Fruit fly (Drosophila melanogaster) whole organism, wandering third instar larva: Measurements from ENCODE around the gene emc.

Experiments
- Abd-B ChIP-seq: fragments of >200 bp; optimal IDR thresholded peaks from 2 replicates; lab custom pipeline; 2017; ENCODE audit warnings: missing biosample characterization, missing genetic modification characterization
- CG32264 ChIP-seq: fragments of 200-800 bp; sonication (Bioruptor generic); optimal IDR thresholded peaks from 2 replicates; lab custom pipeline; 2016; ENCODE audit warnings: missing biosample characterization, missing genetic modification characterization
- CG9705 ChIP-seq: fragments of 200-800 bp; sonication (Bioruptor generic); optimal IDR thresholded peaks from 2 replicates; lab custom pipeline; 2018; ENCODE audit warnings: missing biosample characterization, mild to moderate bottlenecking, missing genetic modification characterization
- CrebA ChIP-seq: fragments of 200-800 bp; sonication (Bioruptor generic); optimal IDR thresholded peaks from 2 replicates; lab custom pipeline; 2016; ENCODE audit warnings: missing biosample characterization, mild to moderate bottlenecking, missing genetic modification characterization, borderline replicate concordance
- Dfd ChIP-seq: fragments of >200 bp; optimal IDR thresholded peaks from 2 replicates; lab custom pipeline; 2017; ENCODE audit warnings: missing biosample characterization, missing genetic modification characterization
- Dif ChIP-seq: fragments of 200-275, 200-300 bp; sonication (Bioruptor generic); optimal IDR thresholded peaks from 2 replicates; lab custom pipeline; 2018; ENCODE audit warnings: missing biosample characterization, missing genetic modification characterization; ENCODE audit not compliant: partially characterized antibody
- GATAd ChIP-seq: sonication (Bioruptor generic); optimal IDR thresholded peaks from 2 replicates; lab custom pipeline; 2016; ENCODE audit warnings: missing biosample characterization, missing genetic modification characterization
- HLH106 ChIP-seq: fragments of 200-800 bp; optimal IDR thresholded peaks from 3 replicates; lab custom pipeline; 2019; ENCODE audit warnings: missing biosample characterization, mild to moderate bottlenecking, missing genetic modification characterization, moderate library complexity
- Hnf4 ChIP-seq: fragments of 200-800 bp; sonication (Bioruptor generic); optimal IDR thresholded peaks from 2 replicates; lab custom pipeline; 2016; ENCODE audit warnings: missing biosample characterization, mild to moderate bottlenecking, missing genetic modification characterization
- Hr78 ChIP-seq: fragments of >200 bp; optimal IDR thresholded peaks from 2 replicates; lab custom pipeline; 2017; ENCODE audit warnings: missing biosample characterization, missing genetic modification characterization
- Hr83 ChIP-seq: fragments of 200-300 bp; sonication (Bioruptor generic); optimal IDR thresholded peaks from 2 replicates; lab custom pipeline; 2016; ENCODE audit warnings: missing biosample characterization, mild to moderate bottlenecking, missing genetic modification characterization, moderate library complexity; ENCODE audit not compliant: poor library complexity, severe bottlenecking
- Jra ChIP-seq: sonication (Bioruptor generic); optimal IDR thresholded peaks from 2 replicates; lab custom pipeline; 2016; ENCODE audit warnings: missing biosample characterization, missing genetic modification characterization
- Mio ChIP-seq: sonication (Bioruptor generic); optimal IDR thresholded peaks from 2 replicates; lab custom pipeline; 2016; ENCODE audit warnings: missing biosample characterization, missing genetic modification characterization
- Myc ChIP-seq: fragments of >200 bp; optimal IDR thresholded peaks from 2 replicates; lab custom pipeline; 2017
- N ChIP-seq: fragments of >200 bp; optimal IDR thresholded peaks from 2 replicates; lab custom pipeline; 2018; ENCODE audit warnings: missing biosample characterization, missing external identifiers, missing genetic modification characterization
- OdsH ChIP-seq: fragments of 200-800 bp; sonication (Bioruptor generic); optimal IDR thresholded peaks from 2 replicates; lab custom pipeline; 2016; ENCODE audit warnings: missing biosample characterization, mild to moderate bottlenecking, missing genetic modification characterization
- Rel ChIP-seq, 2 experiments: fragments of 200-800 bp; sonication (Bioruptor generic) in 1 of 2; optimal IDR thresholded peaks; 2 replicates in 1 of 2; 3 replicates in 1 of 2; lab custom pipeline; 2016 to 2019; ENCODE audit warnings: mild to moderate bottlenecking in 2 of 2, missing biosample characterization in 2 of 2, missing genetic modification characterization in 2 of 2, moderate library complexity in 1 of 2
- Sp1 ChIP-seq: fragments of 200-800 bp; sonication (Bioruptor generic); optimal IDR thresholded peaks from 3 replicates; lab custom pipeline; 2019; ENCODE audit warnings: missing biosample characterization, mild to moderate bottlenecking, missing genetic modification characterization, moderate library complexity
- Vsx2 ChIP-seq: fragments of 200-300, 225-300 bp; sonication (Bioruptor generic); optimal IDR thresholded peaks from 2 replicates; lab custom pipeline; 2018; ENCODE audit warnings: missing biosample characterization, missing genetic modification characterization; ENCODE audit not compliant: partially characterized antibody
- br ChIP-seq: fragments of 200-800 bp; sonication (Bioruptor generic); optimal IDR thresholded peaks from 2 replicates; lab custom pipeline; 2016; ENCODE audit warnings: missing biosample characterization, missing genetic modification characterization
- brk ChIP-seq: fragments of 200-800 bp; sonication (Bioruptor generic); optimal IDR thresholded peaks from 2 replicates; lab custom pipeline; 2016; ENCODE audit warnings: missing biosample characterization, mild to moderate bottlenecking, missing genetic modification characterization
- dl ChIP-seq, 2 experiments: fragments of 175-275, 200-275 bp in 1 of 2; fragments of 200-275 bp in 1 of 2; sonication (Bioruptor generic); optimal IDR thresholded peaks; lab custom pipeline; 2018; ENCODE audit warnings: mild to moderate bottlenecking in 2 of 2, missing biosample characterization in 2 of 2, missing genetic modification characterization in 2 of 2, moderate library complexity in 2 of 2; ENCODE audit not compliant: partially characterized antibody in 2 of 2, insufficient read depth in 1 of 2
- dmrt93B ChIP-seq: fragments of 200-800 bp; sonication (Bioruptor generic); optimal IDR thresholded peaks from 2 replicates; lab custom pipeline; 2018; ENCODE audit warnings: missing biosample characterization, mild to moderate bottlenecking, missing genetic modification characterization
- dsf ChIP-seq: sonication (Bioruptor generic); optimal IDR thresholded peaks from 2 replicates; lab custom pipeline; 2016; ENCODE audit warnings: missing biosample characterization, missing genetic modification characterization, borderline replicate concordance
- ey ChIP-seq: fragments of 200-800 bp; sonication (Bioruptor generic); optimal IDR thresholded peaks from 2 replicates; lab custom pipeline; 2016; ENCODE audit warnings: missing biosample characterization, missing genetic modification characterization
- foxo ChIP-seq, 2 experiments: fragments of 200-800 bp; sonication (Bioruptor generic); optimal IDR thresholded peaks; 2 replicates in 1 of 2; 3 replicates in 1 of 2; lab custom pipeline; 2016 to 2017; ENCODE audit warnings: missing biosample characterization in 2 of 2, missing genetic modification characterization in 2 of 2
- fru ChIP-seq: fragments of 200-800 bp; sonication (Bioruptor generic); optimal IDR thresholded peaks from 3 replicates; lab custom pipeline; 2016; ENCODE audit warnings: missing biosample characterization, mild to moderate bottlenecking, missing genetic modification characterization
- h ChIP-seq: fragments of 200-800 bp; sonication (Bioruptor generic); optimal IDR thresholded peaks from 3 replicates; lab custom pipeline; 2016; ENCODE audit warnings: missing biosample characterization, mild to moderate bottlenecking, missing genetic modification characterization
- jim ChIP-seq: fragments of 175-275, 200-325 bp; sonication (Bioruptor generic); optimal IDR thresholded peaks from 2 replicates; lab custom pipeline; 2016; ENCODE audit warnings: missing biosample characterization, mild to moderate bottlenecking, missing genetic modification characterization
- lola ChIP-seq: fragments of >200 bp; optimal IDR thresholded peaks from 2 replicates; lab custom pipeline; 2017; ENCODE audit warnings: missing biosample characterization, missing genetic modification characterization
- pan ChIP-seq: fragments of >200 bp; optimal IDR thresholded peaks from 2 replicates; lab custom pipeline; 2017
- psq ChIP-seq: fragments of 200-800 bp; sonication (Bioruptor generic); optimal IDR thresholded peaks from 3 replicates; lab custom pipeline; 2017; ENCODE audit warnings: missing biosample characterization, mild to moderate bottlenecking, missing genetic modification characterization, moderate library complexity
- rgr ChIP-seq: fragments of 200-800 bp; sonication (Bioruptor generic); optimal IDR thresholded peaks from 3 replicates; lab custom pipeline; 2016; ENCODE audit warnings: missing biosample characterization, mild to moderate bottlenecking, missing genetic modification characterization
- sage ChIP-seq: fragments of 200-800 bp; sonication (Bioruptor generic); optimal IDR thresholded peaks from 2 replicates; lab custom pipeline; 2016; ENCODE audit warnings: missing biosample characterization, mild to moderate bottlenecking, missing genetic modification characterization
- sv ChIP-seq: fragments of 200-800 bp; sonication (Bioruptor generic); optimal IDR thresholded peaks from 3 replicates; lab custom pipeline; 2016; ENCODE audit warnings: missing biosample characterization, missing genetic modification characterization
- tai ChIP-seq: sonication (Bioruptor generic); optimal IDR thresholded peaks from 2 replicates; lab custom pipeline; 2016; ENCODE audit warnings: missing biosample characterization, missing genetic modification characterization
- usp ChIP-seq: fragments of >200 bp; optimal IDR thresholded peaks from 2 replicates; lab custom pipeline; 2017; ENCODE audit warnings: missing biosample characterization, missing genetic modification characterization
- woc ChIP-seq: sonication (Bioruptor generic); optimal IDR thresholded peaks from 2 replicates; lab custom pipeline; 2016; ENCODE audit warnings: missing biosample characterization, mild to moderate bottlenecking, missing genetic modification characterization

The emc gene

DNA sequence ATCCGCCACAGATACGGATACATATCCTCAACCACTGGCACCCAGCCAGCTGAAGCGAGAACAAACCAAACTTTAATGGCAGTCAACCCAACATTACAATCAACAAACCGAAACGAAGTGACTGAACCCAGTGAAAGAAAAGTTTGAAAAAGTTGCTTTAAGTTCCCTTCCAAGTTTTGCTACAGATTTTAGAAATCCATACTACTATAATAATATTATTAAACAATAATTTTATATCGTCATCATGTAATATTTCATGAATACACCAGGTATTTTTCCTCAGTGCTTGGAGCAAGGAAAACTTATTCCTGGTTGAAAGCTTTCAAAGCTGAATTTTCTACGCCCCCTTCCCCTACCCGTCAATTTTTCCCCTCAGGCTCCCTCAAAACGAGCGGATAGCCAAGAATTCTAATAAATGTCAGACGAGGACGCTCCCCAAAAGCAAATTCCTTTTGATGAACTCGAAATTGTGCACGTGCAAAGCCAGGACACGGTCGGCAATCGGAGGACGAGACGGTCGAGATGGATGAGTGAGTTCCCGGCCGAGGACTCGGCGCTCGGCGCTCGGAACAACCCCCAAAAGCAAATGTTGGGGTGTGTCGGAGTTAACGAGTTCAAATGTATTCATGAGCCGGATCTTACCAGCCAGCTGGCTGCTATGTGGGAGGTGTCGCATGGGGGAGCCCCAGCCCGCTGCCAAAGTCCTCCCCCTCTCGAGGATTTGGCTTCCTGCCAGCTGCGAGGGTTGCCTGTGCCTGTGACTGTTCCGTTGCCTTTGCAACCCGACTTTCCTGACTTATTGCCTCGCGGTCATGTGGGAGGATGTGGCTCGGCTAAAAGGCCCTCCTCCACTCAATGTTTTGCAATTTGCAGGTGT is 48.0 kb downstream of the emc start:
- TF ChIP-seq Myc (lab: Kevin White, UChicago), result no peak
- no peak for TF ChIP-seq usp (GFP tag; lab: Kevin White, UChicago)
- TF ChIP-seq rgr (GFP tag; lab: Kevin White, UChicago), result no peak
- no peak for TF ChIP-seq psq (GFP tag; lab: Kevin White, UChicago)
- peak; percentile 31 for TF ChIP-seq fru (GFP tag; lab: Kevin White, UChicago)
- no peak for TF ChIP-seq Vsx2
- peak; percentile 1 for TF ChIP-seq sage (GFP tag; lab: Kevin White, UChicago)
- TF ChIP-seq h (GFP tag; lab: Kevin White, UChicago), result peak; percentile 26
- TF ChIP-seq Dfd (GFP tag; lab: Kevin White, UChicago), result no peak
- peak; percentile 24 for TF ChIP-seq HLH106
- TF ChIP-seq lola (GFP tag; lab: Kevin White, UChicago), result no peak
- peak in 1 of 2 experiments; percentile 20 for TF ChIP-seq foxo (GFP tag; optimal IDR thresholded peaks at IDR 0.05; lab: Kevin White, UChicago)
- no peak for TF ChIP-seq brk (GFP tag; lab: Kevin White, UChicago)

dm6 chr3L:799837-800513 is 50.8 kb downstream of the emc start:
- TF ChIP-seq Vsx2 (peak; percentile 11), OdsH (peak; percentile 66), ey (GFP tag; lab: Kevin White, UChicago) (peak; percentile 77), Hnf4 (peak; percentile 70), Dfd (GFP tag; lab: Kevin White, UChicago) (no peak), jim (GFP tag; lab: Kevin White, UChicago) (no peak), Abd-B (GFP tag; lab: Kevin White, UChicago) (no peak), h (GFP tag; lab: Kevin White, UChicago) (peak; percentile 78), fru (GFP tag; lab: Kevin White, UChicago) (peak; percentile 76), HLH106 (peak; percentile 71), foxo (GFP tag; optimal IDR thresholded peaks at IDR 0.05; lab: Kevin White, UChicago) (peak in 1 of 2 experiments; percentile 68), brk (GFP tag; lab: Kevin White, UChicago) (no peak), Sp1 (GFP tag; lab: Kevin White, UChicago) (peak; percentile 62), dsf (GFP tag; lab: Kevin White, UChicago) (no peak), rgr (GFP tag; lab: Kevin White, UChicago) (peak; percentile 62), Hr78 (no peak), sv (GFP tag; lab: Kevin White, UChicago) (no peak), GATAd (GFP tag; lab: Kevin White, UChicago) (no peak), lola (GFP tag; lab: Kevin White, UChicago) (no peak), CG32264 (GFP tag; lab: Kevin White, UChicago) (no peak), Mio (no peak), N (GFP tag; lab: Kevin White, UChicago) (no peak), tai (no peak), dl (GFP tag; optimal IDR thresholded peaks at IDR 0.05; lab: Kevin White, UChicago; ENCODE audit: insufficient read depth in 1 of 2, partially characterized antibody in 2 of 2) (no peak), Hr83 (GFP tag; lab: Kevin White, UChicago) (no peak), Dif (no peak), Myc (lab: Kevin White, UChicago) (no peak), CrebA (no peak), pan (lab: Kevin White, UChicago) (no peak), dmrt93B (peak; percentile 53), usp (GFP tag; lab: Kevin White, UChicago) (no peak), Rel (GFP tag; optimal IDR thresholded peaks at IDR 0.05; lab: Kevin White, UChicago) (no peak), Rel (tag; optimal IDR thresholded peaks at IDR 0.05; lab: Kevin White, UChicago) (peak; percentile 1), br (GFP tag; lab: Kevin White, UChicago) (peak; percentile 64), psq (GFP tag; lab: Kevin White, UChicago) (peak; percentile 52), sage (GFP tag; lab: Kevin White, UChicago) (peak; percentile 23), CG9705 (no peak), woc (peak; percentile 65), Jra (GFP tag; lab: Kevin White, UChicago) (no peak)
